Worm (Caenorhabditis elegans) whole organism, young adult: Measurements from ENCODE around the gene aex-4.
A peak's percentile ranks its signal among the peaks of the same experiment; 100 is the strongest.

Experiments used
- B0019.2 ChIP-seq: fragments of 200-800 bp; sonication (Bioruptor generic); conservative IDR thresholded peaks from 2 replicates; pipeline ENCODE4 v1.3.6; 2022; ENCODE audit warnings: missing genetic modification reagents, missing genetic modification characterization, missing compliant biosample characterization
- B0035.1 ChIP-seq: sonication (generic microtip); optimal IDR thresholded peaks from 2 replicates; lab custom pipeline; 2016; ENCODE audit warnings: missing genetic modification characterization, mild to moderate bottlenecking, missing compliant biosample characterization, missing genotype, missing genetic modification reagents
- B0261.1 ChIP-seq: sonication (generic microtip); optimal IDR thresholded peaks from 2 replicates; lab custom pipeline; 2016; ENCODE audit warnings: mild to moderate bottlenecking, missing genetic modification characterization, moderate library complexity, missing compliant biosample characterization
- B0336.3 ChIP-seq: fragments of 200-800 bp; sonication (Bioruptor generic); IDR thresholded peaks from 2 replicates; pipeline ENCODE4 v1.3.6; 2022; ENCODE audit warnings: missing genetic modification characterization, missing compliant biosample characterization
- C06A6.2 ChIP-seq: fragments of 200-800 bp; sonication (Bioruptor generic); conservative IDR thresholded peaks from 2 replicates; pipeline ENCODE4 v1.3.6; 2022; ENCODE audit warnings: missing genetic modification characterization, missing compliant biosample characterization
- D2030.7 ChIP-seq: fragments of 200-800 bp; sonication (Bioruptor generic); IDR thresholded peaks from 2 replicates; pipeline ENCODE4 v1.3.6; 2022; ENCODE audit warnings: missing genetic modification reagents, missing genetic modification characterization, missing compliant biosample characterization
- F39B2.1 ChIP-seq: fragments of 200-800 bp; sonication (Bioruptor generic); IDR thresholded peaks from 2 replicates; pipeline ENCODE4 v1.3.6; 2022; ENCODE audit warnings: missing genetic modification reagents, missing genetic modification characterization, missing compliant biosample characterization
- F52B5.7 ChIP-seq: sonication (generic microtip); optimal IDR thresholded peaks from 2 replicates; lab custom pipeline; 2016; ENCODE audit warnings: mild to moderate bottlenecking, missing genetic modification characterization, missing compliant biosample characterization
- F55B11.4 ChIP-seq: sonication (generic microtip); optimal IDR thresholded peaks from 2 replicates; lab custom pipeline; 2016; ENCODE audit warnings: missing compliant biosample characterization, missing genetic modification characterization, borderline replicate concordance; ENCODE audit not compliant: insufficient read depth
- F57C9.4 ChIP-seq: sonication (generic microtip); optimal IDR thresholded peaks from 2 replicates; lab custom pipeline; 2017; ENCODE audit warnings: mild to moderate bottlenecking, missing genetic modification characterization, missing compliant biosample characterization
- K12H6.12 ChIP-seq: fragments of 200-800 bp; sonication (Bioruptor generic); optimal IDR thresholded peaks from 2 replicates; lab custom pipeline; 2018; ENCODE audit warnings: mild to moderate bottlenecking, missing genetic modification characterization, missing compliant biosample characterization
- T07F8.4 ChIP-seq: sonication (generic microtip); optimal IDR thresholded peaks from 2 replicates; lab custom pipeline; 2016; ENCODE audit warnings: mild to moderate bottlenecking, missing genetic modification characterization, moderate library complexity, missing compliant biosample characterization
- Y67H2A.10 ChIP-seq: fragments of 200-800 bp; sonication (Bioruptor generic); conservative IDR thresholded peaks from 2 replicates; pipeline ENCODE4 v1.3.6; 2022; ENCODE audit warnings: missing genetic modification reagents, missing genetic modification characterization, missing compliant biosample characterization
- Y79H2A.3 ChIP-seq: fragments of 200-800 bp; sonication (Bioruptor generic); conservative IDR thresholded peaks from 2 replicates; pipeline ENCODE4 v1.3.6; 2022; ENCODE audit warnings: missing genetic modification reagents, missing genetic modification characterization, missing compliant biosample characterization
- Y95B8A.8 ChIP-seq: fragments of 200-800 bp; sonication (Bioruptor generic); IDR thresholded peaks from 2 replicates; pipeline ENCODE4 v1.3.6; 2022; ENCODE audit warnings: missing genetic modification reagents, missing genetic modification characterization, missing compliant biosample characterization
- aptf-2 ChIP-seq: fragments of 200-800 bp; sonication (Bioruptor generic); conservative IDR thresholded peaks from 2 replicates; pipeline ENCODE4 v1.3.6; 2022; ENCODE audit warnings: missing genetic modification reagents, missing genetic modification characterization, missing compliant biosample characterization
- attf-3 ChIP-seq: fragments of 200-800 bp; sonication (Bioruptor generic); conservative IDR thresholded peaks from 2 replicates; pipeline ENCODE4 v1.3.6; 2022; ENCODE audit warnings: missing genetic modification reagents, missing genetic modification characterization, missing compliant biosample characterization
- attf-5 ChIP-seq: fragments of 200-800 bp; sonication (Bioruptor generic); optimal IDR thresholded peaks from 2 replicates; lab custom pipeline; 2018; ENCODE audit warnings: mild to moderate bottlenecking, missing genetic modification characterization, missing compliant biosample characterization
- attf-6 ChIP-seq: fragments of 200-800 bp; sonication (Bioruptor generic); IDR thresholded peaks from 2 replicates; pipeline ENCODE4 v1.3.6; 2022; ENCODE audit warnings: missing genetic modification reagents, missing genetic modification characterization, missing compliant biosample characterization
- bed-1 ChIP-seq: fragments of 200-800 bp; sonication (Bioruptor generic); IDR thresholded peaks from 2 replicates; pipeline ENCODE4 v1.3.6; 2022; ENCODE audit warnings: missing genetic modification reagents, missing genetic modification characterization, missing compliant biosample characterization
- ccch-3 ChIP-seq: fragments of 200-800 bp; sonication (Bioruptor generic); optimal IDR thresholded peaks from 2 replicates; lab custom pipeline; 2018; ENCODE audit warnings: mild to moderate bottlenecking, missing genetic modification characterization, missing compliant biosample characterization
- cebp-2 ChIP-seq: fragments of 200-800 bp; sonication (Bioruptor generic); IDR thresholded peaks from 2 replicates; pipeline ENCODE4 v1.3.6; 2022; ENCODE audit warnings: missing genetic modification characterization, missing compliant biosample characterization
- ceh-100 ChIP-seq: fragments of 200-800 bp; sonication (Bioruptor generic); IDR thresholded peaks from 2 replicates; pipeline ENCODE4 v1.3.6; 2022; ENCODE audit warnings: missing genetic modification reagents, missing genetic modification characterization, missing compliant biosample characterization
- ceh-58 ChIP-seq: fragments of 200-800 bp; sonication (Bioruptor generic); IDR thresholded peaks from 2 replicates; pipeline ENCODE4 v1.3.6; 2022; ENCODE audit warnings: missing genetic modification characterization, missing compliant biosample characterization
- ceh-79 ChIP-seq: sonication (generic microtip); optimal IDR thresholded peaks from 2 replicates; lab custom pipeline; 2017; ENCODE audit warnings: mild to moderate bottlenecking, missing genetic modification characterization, missing compliant biosample characterization
- ceh-91 ChIP-seq: fragments of 200-800 bp; sonication (Bioruptor generic); IDR thresholded peaks from 2 replicates; pipeline ENCODE4 v1.3.6; 2022; ENCODE audit warnings: missing genetic modification reagents, missing genetic modification characterization, missing compliant biosample characterization
- dpl-1 ChIP-seq: fragments of 150-350 bp; optimal IDR thresholded peaks from 2 replicates; lab custom pipeline; 2014; ENCODE audit warnings: missing biosample characterization, missing genetic modification reagents, missing genetic modification characterization
- egl-18 ChIP-seq: fragments of 200-800 bp; sonication (Bioruptor generic); IDR thresholded peaks from 2 replicates; pipeline ENCODE4 v1.3.6; 2022; ENCODE audit warnings: missing genetic modification reagents, missing genetic modification characterization, missing compliant biosample characterization
- hlh-26 ChIP-seq: fragments of 200-800 bp; sonication (Bioruptor generic); conservative IDR thresholded peaks from 2 replicates; pipeline ENCODE4 v1.3.6; 2022; ENCODE audit warnings: missing genetic modification reagents, missing genetic modification characterization, missing compliant biosample characterization
- hmg-1.2 ChIP-seq: fragments of 200-800 bp; sonication (Bioruptor generic); IDR thresholded peaks from 2 replicates; pipeline ENCODE4 v1.3.6; 2022; ENCODE audit warnings: missing genetic modification reagents, missing genetic modification characterization, missing compliant biosample characterization
- hrde-1 ChIP-seq: sonication (generic microtip); optimal IDR thresholded peaks from 2 replicates; lab custom pipeline; 2016; ENCODE audit warnings: missing genetic modification characterization, mild to moderate bottlenecking, missing compliant biosample characterization, moderate library complexity, missing genotype, missing genetic modification reagents, borderline replicate concordance
- let-607 ChIP-seq, 2 experiments: fragments of 200-800 bp in 1 of 2; sonication (Bioruptor generic) in 1 of 2; sonication (generic microtip) in 1 of 2; optimal IDR thresholded peaks; 2 replicates each; lab custom pipeline; 2016 to 2018; ENCODE audit warnings: mild to moderate bottlenecking in 2 of 2, missing compliant biosample characterization in 2 of 2, missing genetic modification characterization in 2 of 2, moderate library complexity in 2 of 2, missing genotype in 1 of 2
- lin-26 ChIP-seq: fragments of 200-800 bp; sonication (Bioruptor generic); IDR thresholded peaks from 2 replicates; pipeline ENCODE4 v1.3.6; 2022; ENCODE audit warnings: missing genetic modification reagents, missing genetic modification characterization, missing compliant biosample characterization
- lin-35 ChIP-seq, 3 experiments: fragments of 150-350 bp in 2 of 3; sonication (generic microtip) in 1 of 3; optimal IDR thresholded peaks; 2 replicates each; lab custom pipeline; 2014 to 2018; ENCODE audit warnings: missing biosample characterization in 3 of 3, missing genetic modification characterization in 3 of 3, missing genetic modification reagents in 3 of 3
- lir-1 ChIP-seq: fragments of 200-800 bp; sonication (Bioruptor generic); conservative IDR thresholded peaks from 2 replicates; pipeline ENCODE4 v1.3.6; 2022; ENCODE audit warnings: missing genetic modification reagents, missing genetic modification characterization, missing compliant biosample characterization
- lsl-1 ChIP-seq: fragments of 200-800 bp; sonication (Bioruptor generic); optimal IDR thresholded peaks from 2 replicates; lab custom pipeline; 2018; ENCODE audit warnings: mild to moderate bottlenecking, missing genetic modification characterization, moderate library complexity, missing compliant biosample characterization
- madf-3 ChIP-seq: fragments of 200-800 bp; sonication (Bioruptor generic); IDR thresholded peaks from 2 replicates; pipeline ENCODE4 v1.3.6; 2022; ENCODE audit warnings: missing genetic modification reagents, missing genetic modification characterization, missing compliant biosample characterization
- mes-4 ChIP-seq: sonication (generic microtip); optimal IDR thresholded peaks from 2 replicates; lab custom pipeline; 2016; ENCODE audit warnings: missing genotype, missing genetic modification characterization, missing compliant biosample characterization
- nfyb-1 ChIP-seq: fragments of 200-800 bp; sonication (Bioruptor generic); IDR thresholded peaks from 2 replicates; pipeline ENCODE4 v1.3.6; 2022; ENCODE audit warnings: missing genetic modification reagents, missing genetic modification characterization, missing compliant biosample characterization
- sdz-38 ChIP-seq: sonication (generic microtip); optimal IDR thresholded peaks from 2 replicates; lab custom pipeline; 2016; ENCODE audit warnings: missing genotype, missing genetic modification characterization, missing compliant biosample characterization
- sptf-2 ChIP-seq: fragments of 200-800 bp; sonication (Bioruptor generic); optimal IDR thresholded peaks from 2 replicates; lab custom pipeline; 2018; ENCODE audit warnings: mild to moderate bottlenecking, missing genetic modification characterization, missing compliant biosample characterization
- tbp1 ChIP-seq: fragments of 200-800 bp; sonication (Bioruptor generic); optimal IDR thresholded peaks from 2 replicates; lab custom pipeline; 2018; ENCODE audit warnings: mild to moderate bottlenecking, missing genetic modification characterization, missing compliant biosample characterization
- tlf-1 ChIP-seq: fragments of 200-800 bp; sonication (Bioruptor generic); optimal IDR thresholded peaks from 2 replicates; lab custom pipeline; 2018; ENCODE audit warnings: mild to moderate bottlenecking, missing genetic modification characterization, missing compliant biosample characterization
- unc-130 ChIP-seq: sonication (generic microtip); optimal IDR thresholded peaks from 2 replicates; lab custom pipeline; 2016; ENCODE audit warnings: missing genetic modification reagents, missing genetic modification characterization, missing compliant biosample characterization
- unc-62 ChIP-seq: fragments of 150-350 bp; optimal IDR thresholded peaks from 2 replicates; lab custom pipeline; 2014; ENCODE audit warnings: missing biosample characterization, missing genetic modification reagents, missing genetic modification characterization
- zfh-2 ChIP-seq: fragments of 200-800 bp; sonication (Bioruptor generic); conservative IDR thresholded peaks from 2 replicates; pipeline ENCODE4 v1.3.6; 2022; ENCODE audit warnings: missing genetic modification reagents, missing genetic modification characterization, missing compliant biosample characterization
- ztf-18 ChIP-seq: sonication (generic microtip); optimal IDR thresholded peaks from 2 replicates; lab custom pipeline; 2016; ENCODE audit warnings: missing genotype, mild to moderate bottlenecking, missing genetic modification characterization, missing compliant biosample characterization
- ztf-25 ChIP-seq: fragments of 200-800 bp; sonication (Bioruptor generic); IDR thresholded peaks from 2 replicates; pipeline ENCODE4 v1.3.6; 2022; ENCODE audit warnings: missing genetic modification reagents, missing genetic modification characterization, missing compliant biosample characterization

The aex-4 gene

DNA sequence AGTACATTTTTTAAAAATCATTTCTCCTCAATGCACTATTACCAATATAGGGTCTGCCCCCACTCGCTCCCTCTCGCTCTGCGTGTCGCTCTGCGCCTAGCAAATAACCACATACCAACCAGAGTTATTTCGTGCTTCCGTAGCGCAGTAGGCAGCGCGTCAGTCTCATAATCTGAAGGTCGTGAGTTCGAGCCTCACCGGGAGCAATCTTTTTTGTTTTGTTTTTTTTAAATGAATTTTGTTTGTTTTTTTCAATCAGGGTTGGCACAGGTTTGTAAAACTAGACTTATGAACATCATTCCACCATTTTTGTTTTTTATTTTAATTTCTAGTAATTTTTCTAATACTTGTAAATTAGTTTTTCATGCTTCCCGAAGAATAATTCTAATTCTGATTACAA, 31.5 kb upstream of the aex-4 start (continued):
- TF ChIP-seq hlh-26 (GFP tag; lab: Robert Waterston, UW): no peak
- no peak for TF ChIP-seq egl-18 (GFP tag; lab: Robert Waterston, UW)
- TF ChIP-seq nfyb-1 (GFP tag; lab: Robert Waterston, UW): peak; percentile 83
- peak; percentile 10 for TF ChIP-seq F57C9.4 (tag; lab: Kevin White, UChicago)
- peak; percentile 46 for TF ChIP-seq tlf-1
- TF ChIP-seq B0019.2: peak; percentile 40; the same call in 1 of the 2 replicates
- TF ChIP-seq T07F8.4 (tag; lab: Kevin White, UChicago): peak; percentile 71
- 0 out of 2 replicates have a peak, but pooled peaks have one; percentile 73 for TF ChIP-seq ztf-25 (GFP tag; lab: Robert Waterston, UW)
- 0 out of 2 replicates have a peak, but pooled peaks have one; percentile 78 for TF ChIP-seq bed-1 (GFP tag; lab: Robert Waterston, UW)
- TF ChIP-seq Y79H2A.3 (GFP tag; lab: Robert Waterston, UW): no peak
- TF ChIP-seq B0035.1 (tag; lab: Kevin White, UChicago): peak; percentile 65
- peak; percentile 44 for TF ChIP-seq hrde-1 (tag; lab: Kevin White, UChicago)
- no peak for TF ChIP-seq sdz-38 (tag; lab: Kevin White, UChicago)
- peak; percentile 13 for TF ChIP-seq lsl-1
- TF ChIP-seq ztf-18 (tag; lab: Kevin White, UChicago): peak; percentile 74
- peak; percentile 73 for TF ChIP-seq F52B5.7 (tag; lab: Kevin White, UChicago)
- 0 out of 2 replicates have a peak, but pooled peaks have one; percentile 6 for TF ChIP-seq zfh-2
- TF ChIP-seq dpl-1 (GFP tag; lab: Kevin White, UChicago): peak; percentile 7
- peak; percentile 98 for TF ChIP-seq B0261.1 (tag; lab: Kevin White, UChicago)
- TF ChIP-seq unc-62 (GFP tag; lab: Kevin White, UChicago): no peak
- peak; percentile 51; the same call in 1 of the 2 replicates for TF ChIP-seq ceh-100 (GFP tag; lab: Robert Waterston, UW)
- peak; percentile 35 to 48 for TF ChIP-seq let-607 (tag; optimal IDR thresholded peaks at IDR 0.05; lab: Kevin White, UChicago)
- 0 out of 2 replicates have a peak, but pooled peaks have one; percentile 55 for TF ChIP-seq cebp-2 (GFP tag; lab: Robert Waterston, UW)
- TF ChIP-seq F39B2.1 (GFP tag; lab: Robert Waterston, UW): no peak
- peak; percentile 64 for TF ChIP-seq D2030.7
- peak; percentile 50 for TF ChIP-seq K12H6.12
- TF ChIP-seq lin-35 (GFP tag; optimal IDR thresholded peaks at IDR 0.05; lab: Kevin White, UChicago): peak in 1 of 3 experiments; percentile 69
- TF ChIP-seq sptf-2: peak; percentile 1
- TF ChIP-seq ccch-3 (GFP tag; lab: Kevin White, UChicago): no peak
- peak; percentile 48 for TF ChIP-seq mes-4 (tag; lab: Kevin White, UChicago)
- peak; percentile 99 for TF ChIP-seq tbp1 (GFP tag; lab: Kevin White, UChicago)
- TF ChIP-seq aptf-2: peak; percentile 57; the same call in 1 of the 2 replicates
- TF ChIP-seq ceh-79 (tag; lab: Kevin White, UChicago): peak; percentile 16
- no peak for TF ChIP-seq ceh-58 (GFP tag; lab: Robert Waterston, UW)
- peak; percentile 73; the same call in 1 of the 2 replicates for TF ChIP-seq lir-1 (GFP tag; lab: Robert Waterston, UW)
- peak; percentile 71 for TF ChIP-seq attf-5 (GFP tag; lab: Kevin White, UChicago)
- TF ChIP-seq F55B11.4 (tag; lab: Kevin White, UChicago): no peak
- TF ChIP-seq lin-26 (GFP tag; lab: Robert Waterston, UW): peak; percentile 94
- peak; percentile 50 for TF ChIP-seq unc-130 (GFP tag; lab: Kevin White, UChicago)
- peak; percentile 68; the same call in 1 of the 2 replicates for TF ChIP-seq C06A6.2
- peak; percentile 64 for TF ChIP-seq B0336.3
- no peak for TF ChIP-seq ceh-91 (GFP tag; lab: Robert Waterston, UW)
- peak; percentile 89 for TF ChIP-seq hmg-1.2 (GFP tag; lab: Robert Waterston, UW)
- TF ChIP-seq Y67H2A.10: no peak
- TF ChIP-seq madf-3 (GFP tag; lab: Robert Waterston, UW): 0 out of 2 replicates have a peak, but pooled peaks have one; percentile 6
- no peak for TF ChIP-seq attf-6 (GFP tag; lab: Robert Waterston, UW)
- no peak for TF ChIP-seq Y95B8A.8
- 0 out of 2 replicates have a peak, but pooled peaks have one; percentile 47 for TF ChIP-seq attf-3 (GFP tag; lab: Robert Waterston, UW)
